Fruit fly (Drosophila melanogaster) whole organism, pupa: ENCODE measurements around the gene Naglu.

Source experiments
- CG14655 ChIP-seq: fragments of 200-800 bp; sonication (Bioruptor generic); optimal IDR thresholded peaks from 3 replicates; lab custom pipeline; 2017; ENCODE audit warnings: mild to moderate bottlenecking, missing biosample characterization, missing genetic modification reagents, missing genetic modification characterization
- Pif1A ChIP-seq: fragments of 200-800 bp; sonication (Bioruptor generic); optimal IDR thresholded peaks from 3 replicates; lab custom pipeline; 2016; ENCODE audit warnings: missing biosample characterization, missing genetic modification characterization

- TF ChIP-seq Pif1A (no peak), CG14655 (GFP tag; lab: Kevin White, UChicago) (peak; percentile 1)
Measured at dm6 chr2L:8419382-8419940, 7.8 kb upstream of the Naglu start.
